Worm (Caenorhabditis elegans) whole organism, young adult: Measurements from ENCODE around the gene arf-1.

Source experiments
- B0261.1 ChIP-seq: sonication (generic microtip); optimal IDR thresholded peaks from 2 replicates; lab custom pipeline; 2016; ENCODE audit warnings: mild to moderate bottlenecking, missing genetic modification characterization, moderate library complexity, missing compliant biosample characterization
- D2030.7 ChIP-seq: fragments of 200-800 bp; sonication (Bioruptor generic); IDR thresholded peaks from 2 replicates; pipeline ENCODE4 v1.3.6; 2022; ENCODE audit warnings: missing genetic modification reagents, missing genetic modification characterization, missing compliant biosample characterization
- F10E7.11 ChIP-seq: sonication (generic microtip); optimal IDR thresholded peaks from 2 replicates; lab custom pipeline; 2017; ENCODE audit warnings: mild to moderate bottlenecking, missing genetic modification characterization, moderate library complexity, missing compliant biosample characterization
- F23B12.7 ChIP-seq: sonication (generic microtip); optimal IDR thresholded peaks from 2 replicates; lab custom pipeline; 2017; ENCODE audit warnings: missing genetic modification characterization, mild to moderate bottlenecking, missing compliant biosample characterization, antibody characterized with exemption, moderate library complexity; ENCODE audit not compliant: insufficient read depth
- F33H1.4 ChIP-seq: fragments of 200-800 bp; sonication (Bioruptor generic); IDR thresholded peaks from 2 replicates; pipeline ENCODE4 v1.3.6; 2022; ENCODE audit warnings: missing genetic modification reagents, missing genetic modification characterization, missing compliant biosample characterization
- F37B4.10 ChIP-seq: fragments of 200-800 bp; sonication (Bioruptor generic); IDR thresholded peaks from 2 replicates; pipeline ENCODE4 v1.3.6; 2022; ENCODE audit warnings: missing genetic modification characterization, missing compliant biosample characterization
- F49E8.2 ChIP-seq: sonication (generic microtip); optimal IDR thresholded peaks from 3 replicates; lab custom pipeline; 2017; ENCODE audit warnings: missing genetic modification characterization, mild to moderate bottlenecking, missing compliant biosample characterization, antibody characterized with exemption, moderate library complexity; ENCODE audit not compliant: insufficient read depth
- F57A8.1 ChIP-seq: fragments of 200-800 bp; sonication (Bioruptor generic); optimal IDR thresholded peaks from 2 replicates; lab custom pipeline; 2018; ENCODE audit warnings: mild to moderate bottlenecking, missing genetic modification characterization, moderate library complexity, missing compliant biosample characterization
- K12H6.12 ChIP-seq: fragments of 200-800 bp; sonication (Bioruptor generic); optimal IDR thresholded peaks from 2 replicates; lab custom pipeline; 2018; ENCODE audit warnings: mild to moderate bottlenecking, missing genetic modification characterization, missing compliant biosample characterization
- atf-7 ChIP-seq: sonication (generic microtip); optimal IDR thresholded peaks from 2 replicates; lab custom pipeline; 2017; ENCODE audit warnings: mild to moderate bottlenecking, missing genetic modification characterization, missing compliant biosample characterization
- ceh-100 ChIP-seq: fragments of 200-800 bp; sonication (Bioruptor generic); IDR thresholded peaks from 2 replicates; pipeline ENCODE4 v1.3.6; 2022; ENCODE audit warnings: missing genetic modification reagents, missing genetic modification characterization, missing compliant biosample characterization
- ceh-91 ChIP-seq: fragments of 200-800 bp; sonication (Bioruptor generic); IDR thresholded peaks from 2 replicates; pipeline ENCODE4 v1.3.6; 2022; ENCODE audit warnings: missing genetic modification reagents, missing genetic modification characterization, missing compliant biosample characterization
- chd-7 ChIP-seq: sonication (generic microtip); optimal IDR thresholded peaks from 2 replicates; lab custom pipeline; 2016; ENCODE audit warnings: mild to moderate bottlenecking, missing genetic modification characterization, moderate library complexity, missing compliant biosample characterization
- dpff-1 ChIP-seq: sonication (generic microtip); optimal IDR thresholded peaks from 2 replicates; lab custom pipeline; 2017; ENCODE audit warnings: mild to moderate bottlenecking, missing genetic modification characterization, missing compliant biosample characterization
- dpl-1 ChIP-seq: fragments of 150-350 bp; optimal IDR thresholded peaks from 2 replicates; lab custom pipeline; 2014; ENCODE audit warnings: missing biosample characterization, missing genetic modification reagents, missing genetic modification characterization
- efl-1 ChIP-seq: fragments of 150-350 bp; optimal IDR thresholded peaks from 2 replicates; lab custom pipeline; 2014; ENCODE audit warnings: missing biosample characterization, missing genetic modification reagents, missing genetic modification characterization
- ekl-4 ChIP-seq: fragments of 200-800 bp; sonication (Bioruptor generic); IDR thresholded peaks from 2 replicates; pipeline ENCODE4 v1.3.6; 2022; ENCODE audit warnings: missing genetic modification reagents, missing genetic modification characterization, missing compliant biosample characterization
- ets-4 ChIP-seq: fragments of 200-800 bp; sonication (Bioruptor generic); optimal IDR thresholded peaks from 2 replicates; lab custom pipeline; 2018; ENCODE audit warnings: mild to moderate bottlenecking, missing genetic modification characterization, missing compliant biosample characterization
- gei-17 ChIP-seq: fragments of 200-800 bp; sonication (Bioruptor generic); optimal IDR thresholded peaks from 2 replicates; lab custom pipeline; 2018; ENCODE audit warnings: mild to moderate bottlenecking, missing genetic modification characterization, missing compliant biosample characterization
- hsf-1 ChIP-seq: fragments of 200-800 bp; sonication (Bioruptor generic); IDR thresholded peaks from 2 replicates; pipeline ENCODE4 v1.3.6; 2022; ENCODE audit warnings: missing genetic modification reagents, missing genetic modification characterization, missing compliant biosample characterization
- let-607 ChIP-seq, 2 experiments: fragments of 200-800 bp in 1 of 2; sonication (Bioruptor generic) in 1 of 2; sonication (generic microtip) in 1 of 2; optimal IDR thresholded peaks; 2 replicates each; lab custom pipeline; 2016 to 2018; ENCODE audit warnings: mild to moderate bottlenecking in 2 of 2, missing compliant biosample characterization in 2 of 2, missing genetic modification characterization in 2 of 2, moderate library complexity in 2 of 2, missing genotype in 1 of 2
- lin-26 ChIP-seq: fragments of 200-800 bp; sonication (Bioruptor generic); IDR thresholded peaks from 2 replicates; pipeline ENCODE4 v1.3.6; 2022; ENCODE audit warnings: missing genetic modification reagents, missing genetic modification characterization, missing compliant biosample characterization
- lin-54 ChIP-seq: fragments of 200-800 bp; sonication (Bioruptor generic); optimal IDR thresholded peaks from 2 replicates; lab custom pipeline; 2018; ENCODE audit warnings: mild to moderate bottlenecking, missing genetic modification characterization, missing compliant biosample characterization
- lsl-1 ChIP-seq: fragments of 200-800 bp; sonication (Bioruptor generic); optimal IDR thresholded peaks from 2 replicates; lab custom pipeline; 2018; ENCODE audit warnings: mild to moderate bottlenecking, missing genetic modification characterization, moderate library complexity, missing compliant biosample characterization
- lsy-27 ChIP-seq: sonication (generic microtip); optimal IDR thresholded peaks from 2 replicates; lab custom pipeline; 2017; ENCODE audit warnings: missing genetic modification characterization, mild to moderate bottlenecking, missing compliant biosample characterization, antibody characterized with exemption, missing genotype, borderline replicate concordance; ENCODE audit not compliant: insufficient read depth
- madf-10 ChIP-seq: sonication (generic microtip); optimal IDR thresholded peaks from 2 replicates; lab custom pipeline; 2016; ENCODE audit warnings: mild to moderate bottlenecking, missing genetic modification characterization, missing compliant biosample characterization
- madf-3 ChIP-seq: fragments of 200-800 bp; sonication (Bioruptor generic); IDR thresholded peaks from 2 replicates; pipeline ENCODE4 v1.3.6; 2022; ENCODE audit warnings: missing genetic modification reagents, missing genetic modification characterization, missing compliant biosample characterization
- madf-6 ChIP-seq: fragments of 200-800 bp; sonication (Bioruptor generic); IDR thresholded peaks from 2 replicates; pipeline ENCODE4 v1.3.6; 2022; ENCODE audit warnings: missing genetic modification reagents, missing genetic modification characterization, missing compliant biosample characterization
- madf-8 ChIP-seq: fragments of 200-800 bp; sonication (Bioruptor generic); conservative IDR thresholded peaks from 2 replicates; pipeline ENCODE4 v1.3.6; 2022; ENCODE audit warnings: missing genetic modification reagents, missing genetic modification characterization, missing compliant biosample characterization
- mxl-1 ChIP-seq: sonication (generic microtip); optimal IDR thresholded peaks from 2 replicates; lab custom pipeline; 2016; ENCODE audit warnings: missing genetic modification characterization, missing compliant biosample characterization
- nhr-80 ChIP-seq: sonication (generic microtip); optimal IDR thresholded peaks from 2 replicates; lab custom pipeline; 2016; ENCODE audit warnings: missing genetic modification characterization, missing compliant biosample characterization
- nhr-90 ChIP-seq: sonication (generic microtip); optimal IDR thresholded peaks from 2 replicates; lab custom pipeline; 2016; ENCODE audit warnings: missing genotype, mild to moderate bottlenecking, missing genetic modification characterization, missing compliant biosample characterization
- pbrm-1 ChIP-seq: fragments of 200-800 bp; sonication (Bioruptor generic); IDR thresholded peaks from 2 replicates; pipeline ENCODE4 v1.3.6; 2022; ENCODE audit warnings: missing genetic modification reagents, missing genetic modification characterization, missing compliant biosample characterization
- snpc-1.1 ChIP-seq: sonication (generic microtip); optimal IDR thresholded peaks from 2 replicates; lab custom pipeline; 2017; ENCODE audit warnings: missing genetic modification characterization, mild to moderate bottlenecking, missing compliant biosample characterization, antibody characterized with exemption, moderate library complexity, missing genotype, missing genetic modification reagents; ENCODE audit not compliant: insufficient read depth
- snpc-1.3 ChIP-seq: sonication (generic microtip); optimal IDR thresholded peaks from 2 replicates; lab custom pipeline; 2017; ENCODE audit warnings: missing genetic modification characterization, mild to moderate bottlenecking, missing compliant biosample characterization, antibody characterized with exemption, moderate library complexity, missing genotype, missing genetic modification reagents; ENCODE audit not compliant: insufficient read depth
- snpc-4 ChIP-seq, 5 experiments: fragments of 150-350 bp in 1 of 5; sonication (generic microtip) in 4 of 5; optimal IDR thresholded peaks; 2 replicates each; lab custom pipeline; 2014 to 2018; ENCODE audit warnings: missing genetic modification characterization in 5 of 5, missing biosample characterization in 3 of 5, antibody characterized with exemption in 2 of 5, mild to moderate bottlenecking in 2 of 5, missing compliant biosample characterization in 2 of 5, missing genotype in 2 of 5, moderate library complexity in 2 of 5, missing genetic modification reagents in 1 of 5
- tbp1 ChIP-seq: fragments of 200-800 bp; sonication (Bioruptor generic); optimal IDR thresholded peaks from 2 replicates; lab custom pipeline; 2018; ENCODE audit warnings: mild to moderate bottlenecking, missing genetic modification characterization, missing compliant biosample characterization
- tbx-9 ChIP-seq: sonication (generic microtip); optimal IDR thresholded peaks from 2 replicates; lab custom pipeline; 2016; ENCODE audit warnings: borderline replicate concordance, missing genetic modification characterization, inconsistent platforms, missing compliant biosample characterization
- tlf-1 ChIP-seq: fragments of 200-800 bp; sonication (Bioruptor generic); optimal IDR thresholded peaks from 2 replicates; lab custom pipeline; 2018; ENCODE audit warnings: mild to moderate bottlenecking, missing genetic modification characterization, missing compliant biosample characterization
- unc-62 ChIP-seq: fragments of 150-350 bp; optimal IDR thresholded peaks from 2 replicates; lab custom pipeline; 2014; ENCODE audit warnings: missing biosample characterization, missing genetic modification reagents, missing genetic modification characterization
- xnd-1 ChIP-seq: sonication (generic microtip); optimal IDR thresholded peaks from 2 replicates; lab custom pipeline; 2016; ENCODE audit warnings: missing genotype, missing genetic modification reagents, missing genetic modification characterization, missing compliant biosample characterization
- ztf-18 ChIP-seq: sonication (generic microtip); optimal IDR thresholded peaks from 2 replicates; lab custom pipeline; 2016; ENCODE audit warnings: missing genotype, mild to moderate bottlenecking, missing genetic modification characterization, missing compliant biosample characterization
- ztf-26 ChIP-seq: sonication (generic microtip); optimal IDR thresholded peaks from 2 replicates; lab custom pipeline; 2017; ENCODE audit warnings: missing genetic modification characterization, missing compliant biosample characterization

arf-1 gene

ce11 chrIII:5718385-5718784 is 3.7 kb downstream of the arf-1 start:
- TF ChIP-seq chd-7 (no peak), ztf-18 (tag; lab: Kevin White, UChicago) (no peak), unc-62 (GFP tag; lab: Kevin White, UChicago) (no peak), madf-6 (GFP tag; lab: Robert Waterston, UW) (no peak), ets-4 (GFP tag; lab: Kevin White, UChicago) (no peak), efl-1 (GFP tag; lab: Kevin White, UChicago) (no peak), mxl-1 (tag; lab: Kevin White, UChicago) (no peak), nhr-80 (tag; lab: Kevin White, UChicago) (no peak)

- TF ChIP-seq F10E7.11 (tag; lab: Kevin White, UChicago) (no peak), hsf-1 (no peak), F57A8.1 (GFP tag; lab: Kevin White, UChicago) (no peak), snpc-1.1 (no peak), lsy-27 (no peak), dpff-1 (tag; lab: Kevin White, UChicago) (no peak), B0261.1 (no peak), efl-1 (GFP tag; lab: Kevin White, UChicago) (no peak), tbx-9 (tag; lab: Kevin White, UChicago) (no peak), let-607 (tag; optimal IDR thresholded peaks at IDR 0.05; lab: Kevin White, UChicago) (no peak), lin-26 (no peak), K12H6.12 (no peak), nhr-90 (tag; lab: Kevin White, UChicago) (no peak), lin-54 (no peak), gei-17 (GFP tag; lab: Kevin White, UChicago) (no peak), madf-10 (tag; lab: Kevin White, UChicago) (no peak), mxl-1 (tag; lab: Kevin White, UChicago) (no peak), snpc-1.3 (no peak), ztf-26 (tag; lab: Kevin White, UChicago) (no peak)
- TF ChIP-seq, all 124 proteins: peak for 0
These were observed 4.6 kb downstream of the arf-1 start for ce11 chrIII:5719105-5719831.

ce11 chrIII:5719832-5720194 is 5.1 kb downstream of the arf-1 start:
- peak; percentile 69 for TF ChIP-seq madf-8 (GFP tag; lab: Robert Waterston, UW)
- TF ChIP-seq snpc-1.3: peak; percentile 40
- TF ChIP-seq xnd-1 (tag; lab: Kevin White, UChicago): peak; percentile 76
- peak; percentile 64 for TF ChIP-seq tlf-1 (GFP tag; lab: Kevin White, UChicago)
- peak; percentile 29 for TF ChIP-seq tbp1 (GFP tag; lab: Kevin White, UChicago)
- TF ChIP-seq D2030.7 (GFP tag; lab: Robert Waterston, UW): peak; percentile 49; the same call in 1 of the 2 replicates
- peak; percentile 78 for TF ChIP-seq efl-1 (GFP tag; lab: Kevin White, UChicago)
- peak; percentile 50; the same call in 1 of the 2 replicates for TF ChIP-seq pbrm-1 (GFP tag; lab: Robert Waterston, UW)
- peak; percentile 22 for TF ChIP-seq F23B12.7 (tag; lab: Kevin White, UChicago)
- peak; percentile 87 for TF ChIP-seq madf-6 (GFP tag; lab: Robert Waterston, UW)
- TF ChIP-seq F37B4.10: no peak
- peak; percentile 98 for TF ChIP-seq lin-54
- peak; percentile 48; the same call in 1 of the 2 replicates for TF ChIP-seq hsf-1
- no peak for TF ChIP-seq ceh-100
- TF ChIP-seq ceh-91 (GFP tag; lab: Robert Waterston, UW): peak; percentile 39; the same call in 1 of the 2 replicates
- TF ChIP-seq snpc-4 (GFP tag; optimal IDR thresholded peaks at IDR 0.05; lab: Kevin White, UChicago): no peak
- no peak for TF ChIP-seq snpc-4 (tag; optimal IDR thresholded peaks at IDR 0.05; lab: Kevin White, UChicago)
- peak; percentile 94 for TF ChIP-seq ztf-18 (tag; lab: Kevin White, UChicago)
- peak; percentile 79 for TF ChIP-seq F33H1.4 (GFP tag; lab: Robert Waterston, UW)
- TF ChIP-seq ekl-4 (GFP tag; lab: Robert Waterston, UW): no peak
- peak; percentile 40 for TF ChIP-seq F49E8.2 (tag; lab: Kevin White, UChicago)
- peak; percentile 68 for TF ChIP-seq lsl-1 (GFP tag; lab: Kevin White, UChicago)
- peak; percentile 78 for TF ChIP-seq dpl-1 (GFP tag; lab: Kevin White, UChicago)
- TF ChIP-seq madf-3 (GFP tag; lab: Robert Waterston, UW): 0 out of 2 replicates have a peak, but pooled peaks have one; percentile 17
- no peak for TF ChIP-seq atf-7 (tag; lab: Kevin White, UChicago)
- TF ChIP-seq madf-10 (tag; lab: Kevin White, UChicago): no peak
